Fruit fly (Drosophila melanogaster): ENCODE results near the gene CG42852.

DNA sequence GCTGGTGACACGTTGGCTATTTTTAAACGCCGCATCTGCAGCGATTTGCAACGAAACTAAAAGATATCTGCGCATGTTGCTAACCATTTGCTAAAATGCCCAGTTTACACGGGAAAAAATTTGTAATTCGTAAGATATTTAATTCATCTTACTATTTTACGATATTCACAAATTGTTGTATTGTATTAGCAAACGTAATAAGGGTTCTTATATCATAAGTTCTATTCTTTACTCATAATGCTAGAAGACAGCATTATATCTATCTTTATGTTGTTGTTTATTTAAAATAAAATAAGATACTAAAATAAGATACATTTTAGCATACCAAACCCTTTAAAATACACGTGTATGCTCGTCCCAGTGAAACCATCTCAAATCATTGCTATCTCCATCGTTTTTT lies 4.2 kb downstream of the CG42852 start:
- TF ChIP-seq Hr78 (GFP tag; optimal IDR thresholded peaks at IDR 0.05) (no peak), psq (GFP tag; optimal IDR thresholded peaks at IDR 0.05) (no peak), Dif (GFP tag; optimal IDR thresholded peaks at IDR 0.05; ENCODE audit: partially characterized antibody) (no peak), fru (GFP tag; optimal IDR thresholded peaks at IDR 0.05) (no peak), Dfd (GFP tag; optimal IDR thresholded peaks at IDR 0.05) (no peak), CrebA (GFP tag; optimal IDR thresholded peaks at IDR 0.05; ENCODE audit: borderline replicate concordance) (no peak), Hr83 (GFP tag; optimal IDR thresholded peaks at IDR 0.05; ENCODE audit: poor library complexity, severe bottlenecking) (no peak)
